Fruit fly (Drosophila melanogaster): ENCODE data around the gene CG14543.

CG14543 gene

DNA sequence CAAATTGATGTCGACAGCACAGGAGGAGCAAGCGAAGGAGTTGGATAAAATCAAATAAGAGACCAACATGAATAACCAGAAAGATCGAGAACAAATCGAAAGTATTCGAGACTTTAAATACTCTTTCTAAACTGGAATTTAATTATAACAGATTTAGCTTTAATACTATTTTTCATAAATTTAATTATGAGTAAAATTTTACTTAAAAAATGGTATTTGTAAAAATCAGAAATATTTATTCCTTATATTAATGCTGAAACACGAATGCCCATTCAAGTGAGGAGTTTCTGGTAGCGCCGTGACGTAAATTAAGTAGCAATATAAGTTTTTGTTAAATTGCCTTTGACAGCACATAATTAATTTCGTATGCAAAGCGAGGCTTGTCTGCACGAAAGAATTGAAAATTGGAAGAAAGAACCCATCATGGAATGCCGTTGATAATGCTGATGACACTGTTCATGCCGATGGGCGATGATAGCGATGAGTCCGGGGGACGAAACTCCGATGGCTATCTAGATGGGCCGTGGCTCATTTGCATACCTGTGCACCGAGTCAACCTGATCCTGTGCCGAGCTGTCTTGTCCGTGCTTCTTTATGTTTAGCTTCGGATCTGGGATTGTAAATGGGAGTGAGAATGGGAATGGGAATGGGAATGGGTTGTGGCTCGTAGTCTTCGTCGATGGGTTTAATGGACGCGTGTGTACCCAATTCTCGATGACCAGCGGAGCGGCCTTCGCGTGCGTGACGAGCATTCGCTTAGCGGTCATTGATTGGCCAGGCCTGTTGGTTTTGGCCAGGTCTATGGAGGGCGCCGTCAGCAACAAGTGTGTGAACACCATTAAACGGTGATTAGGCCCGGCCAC lies 43.4 kb upstream of the CG14543 start (continued):
- TF ChIP-seq gsb-n (tag; optimal IDR thresholded peaks at IDR 0.05) = peak; percentile 85
- peak; percentile 99 for TF ChIP-seq D19A (tag; optimal IDR thresholded peaks at IDR 0.05)
- TF ChIP-seq CG4854 (GFP tag; optimal IDR thresholded peaks at IDR 0.05) = no peak
- TF ChIP-seq hth (optimal IDR thresholded peaks at IDR 0.05) = no peak
- no peak for TF ChIP-seq Elba2 (GFP tag; optimal IDR thresholded peaks at IDR 0.05)
- no peak for TF ChIP-seq pb (GFP tag; optimal IDR thresholded peaks at IDR 0.05)
- peak; percentile 63 for TF ChIP-seq CG2678 (tag; optimal IDR thresholded peaks at IDR 0.05)
- peak; percentile 61 for TF ChIP-seq CG12769 (tag; optimal IDR thresholded peaks at IDR 0.05)
- peak; percentile 49 for TF ChIP-seq Sox100B (GFP tag; optimal IDR thresholded peaks at IDR 0.05)
- no peak for TF ChIP-seq B-H2 (GFP tag; optimal IDR thresholded peaks at IDR 0.05)
- TF ChIP-seq C15 (GFP tag; IDR thresholded peaks at IDR 0.05) = no peak
- peak; percentile 4 for TF ChIP-seq CG3407 (GFP tag; optimal IDR thresholded peaks at IDR 0.05)
- TF ChIP-seq CG7745 (tag; optimal IDR thresholded peaks at IDR 0.05) = peak; percentile 47
- peak; percentile 29 for TF ChIP-seq Abd-B (GFP tag; optimal IDR thresholded peaks at IDR 0.05)
- TF ChIP-seq sc (optimal IDR thresholded peaks at IDR 0.05) = no peak
- peak; percentile 39 for TF ChIP-seq sc (GFP tag; optimal IDR thresholded peaks at IDR 0.05)
- no peak for TF ChIP-seq D (optimal IDR thresholded peaks at IDR 0.05)
- peak; percentile 29 for TF ChIP-seq D (GFP tag; optimal IDR thresholded peaks at IDR 0.05)
- TF ChIP-seq dm (GFP tag; optimal IDR thresholded peaks at IDR 0.05) = no peak
- no peak for TF ChIP-seq caup (GFP tag; optimal IDR thresholded peaks at IDR 0.05; ENCODE audit: severe bottlenecking)
- no peak for TF ChIP-seq ash1 (GFP tag; optimal IDR thresholded peaks at IDR 0.05)
- TF ChIP-seq CG16779 (GFP tag; IDR thresholded peaks at IDR 0.05) = no peak
- no peak for TF ChIP-seq lov (optimal IDR thresholded peaks at IDR 0.05)
- TF ChIP-seq lov (GFP tag; IDR thresholded peaks at IDR 0.05) = 0 out of 3 replicates have a peak, but pooled peaks have one; percentile 17
- TF ChIP-seq CG6175 (GFP tag; IDR thresholded peaks at IDR 0.05) = 0 out of 3 replicates have a peak, but pooled peaks have one; percentile 44
- no peak for TF ChIP-seq Fer1 (GFP tag; optimal IDR thresholded peaks at IDR 0.05)
- 0 out of 2 replicates have a peak, but pooled peaks have one; percentile 45 for TF ChIP-seq Ptx1 (GFP tag; IDR thresholded peaks at IDR 0.05)
- TF ChIP-seq CG10959 (GFP tag; IDR thresholded peaks at IDR 0.05) = no peak
- no peak for TF ChIP-seq bcd (GFP tag; optimal IDR thresholded peaks at IDR 0.05)
- no peak for TF ChIP-seq Jarid2 (GFP tag; optimal IDR thresholded peaks at IDR 0.05)
- TF ChIP-seq CG6813 (GFP tag; optimal IDR thresholded peaks at IDR 0.05) = peak; percentile 5
- TF ChIP-seq Sry-δ (GFP tag; optimal IDR thresholded peaks at IDR 0.05) = no peak
- TF ChIP-seq CG33557 (GFP tag; optimal IDR thresholded peaks at IDR 0.05) = peak; percentile 84
- TF ChIP-seq az2 (GFP tag; optimal IDR thresholded peaks at IDR 0.05) = peak; percentile 16
- TF ChIP-seq nerfin-1 (tag; optimal IDR thresholded peaks at IDR 0.05) = peak; percentile 41
- peak; percentile 66 for TF ChIP-seq HLHmδ (GFP tag; optimal IDR thresholded peaks at IDR 0.05)
- TF ChIP-seq CG7556 (GFP tag; optimal IDR thresholded peaks at IDR 0.05) = peak; percentile 32
- peak; percentile 39 for TF ChIP-seq dmrt99B (tag; optimal IDR thresholded peaks at IDR 0.05)
- TF ChIP-seq otp (GFP tag; IDR thresholded peaks at IDR 0.05) = 0 out of 3 replicates have a peak, but pooled peaks have one; percentile 16
- no peak for TF ChIP-seq so (GFP tag; IDR thresholded peaks at IDR 0.05)
- 0 out of 2 replicates have a peak, but pooled peaks have one; percentile 10 for TF ChIP-seq E2f1 (GFP tag; IDR thresholded peaks at IDR 0.05)
- TF ChIP-seq CG10209 (GFP tag; optimal IDR thresholded peaks at IDR 0.05) = no peak
- TF ChIP-seq CG17361 (GFP tag; IDR thresholded peaks at IDR 0.05) = peak; percentile 76; the same call in 2 of the 3 replicates
- peak; percentile 52 for TF ChIP-seq CoRest (tag; optimal IDR thresholded peaks at IDR 0.05)
- no peak for TF ChIP-seq ro (GFP tag; IDR thresholded peaks at IDR 0.05)
- no peak for TF ChIP-seq wek (GFP tag; optimal IDR thresholded peaks at IDR 0.05)
- peak; percentile 10 for TF ChIP-seq CG30403 (GFP tag; optimal IDR thresholded peaks at IDR 0.05)
- TF ChIP-seq CG31441 (GFP tag; IDR thresholded peaks at IDR 0.05) = peak; percentile 66
- TF ChIP-seq Med (GFP tag) = peak; percentile 73
